Fruit fly (Drosophila melanogaster) whole organism, embryonic: Measurements from ENCODE around the gene ZAP3.

Source experiments
- Asciz ChIP-seq: fragments of 200-800 bp; sonication (Bioruptor generic); optimal IDR thresholded peaks from 2 replicates; lab custom pipeline; 2017; ENCODE audit warnings: missing biosample characterization, mild to moderate bottlenecking, missing genetic modification characterization, missing genetic modification reagents
- B-H2 ChIP-seq: fragments of 200-800 bp; sonication (Bioruptor generic); optimal IDR thresholded peaks from 2 replicates; lab custom pipeline; 2018; ENCODE audit warnings: missing biosample characterization, mild to moderate bottlenecking, missing genetic modification characterization
- Bteb2 ChIP-seq: fragments of 200-800 bp; sonication (Bioruptor generic); optimal IDR thresholded peaks from 2 replicates; lab custom pipeline; 2016; ENCODE audit warnings: missing biosample characterization, missing genetic modification characterization
- CG10543 ChIP-seq: fragments of 200-800 bp; sonication (Bioruptor generic); optimal IDR thresholded peaks from 3 replicates; lab custom pipeline; 2017; ENCODE audit warnings: missing biosample characterization, mild to moderate bottlenecking, missing genetic modification characterization, moderate library complexity
- CG11093 ChIP-seq: fragments of 200-800 bp; sonication (Bioruptor generic); IDR thresholded peaks from 3 replicates; pipeline ENCODE4 v1.3.6; 2022; ENCODE audit warnings: missing biosample characterization, missing genetic modification characterization
- CG11696 ChIP-seq: fragments of 200-800 bp; sonication (Bioruptor generic); IDR thresholded peaks from 2 replicates; pipeline ENCODE4 v1.3.6; 2022; ENCODE audit warnings: missing biosample characterization, missing genetic modification characterization
- CG11723 ChIP-seq: fragments of 200-800 bp; sonication (Bioruptor generic); optimal IDR thresholded peaks from 2 replicates; lab custom pipeline; 2017; ENCODE audit warnings: missing biosample characterization, mild to moderate bottlenecking, missing genetic modification characterization
- CG12071 ChIP-seq: fragments of 200-800 bp; sonication (Bioruptor generic); optimal IDR thresholded peaks from 3 replicates; lab custom pipeline; 2018; ENCODE audit warnings: missing biosample characterization, mild to moderate bottlenecking, missing genetic modification characterization
- CG13296 ChIP-seq: fragments of 200-800 bp; sonication (Bioruptor generic); optimal IDR thresholded peaks from 3 replicates; lab custom pipeline; 2018; ENCODE audit warnings: missing biosample characterization, mild to moderate bottlenecking, missing genetic modification characterization
- CG15514 ChIP-seq: fragments of 200-800 bp; sonication (Bioruptor generic); optimal IDR thresholded peaks from 3 replicates; lab custom pipeline; 2017; ENCODE audit warnings: missing biosample characterization, missing genetic modification characterization, mild to moderate bottlenecking, moderate library complexity, missing genetic modification reagents
- CG1647 ChIP-seq: fragments of 200-800 bp; sonication (Bioruptor generic); optimal IDR thresholded peaks from 3 replicates; lab custom pipeline; 2016; ENCODE audit warnings: missing biosample characterization, missing genetic modification characterization
- CG17186 ChIP-seq: fragments of 200-800 bp; sonication (Bioruptor generic); optimal IDR thresholded peaks from 3 replicates; lab custom pipeline; 2017; ENCODE audit warnings: missing biosample characterization, missing genetic modification reagents, missing genetic modification characterization
- CG17568 ChIP-seq: fragments of 200-800 bp; sonication (Bioruptor generic); optimal IDR thresholded peaks from 2 replicates; lab custom pipeline; 2018; ENCODE audit warnings: missing biosample characterization, mild to moderate bottlenecking, missing genetic modification characterization, moderate library complexity
- CG18262 ChIP-seq: fragments of 200-800 bp; optimal IDR thresholded peaks from 3 replicates; lab custom pipeline; 2019; ENCODE audit warnings: missing biosample characterization, mild to moderate bottlenecking, missing genetic modification characterization, moderate library complexity
- CG2129 ChIP-seq: fragments of 200-800 bp; sonication (Bioruptor generic); IDR thresholded peaks from 2 replicates; pipeline ENCODE4 v1.3.6; 2022; ENCODE audit warnings: missing biosample characterization, missing genetic modification characterization; ENCODE audit not compliant: partially characterized antibody
- CG31388 ChIP-seq: fragments of 200-800 bp; sonication (Bioruptor generic); optimal IDR thresholded peaks from 2 replicates; lab custom pipeline; 2016; ENCODE audit warnings: missing biosample characterization, missing genetic modification characterization
- CG3163 ChIP-seq: fragments of 200-800 bp; sonication (Bioruptor generic); optimal IDR thresholded peaks from 3 replicates; lab custom pipeline; 2016; ENCODE audit warnings: missing biosample characterization, missing genetic modification characterization
- CG32767 ChIP-seq: fragments of 200-800 bp; sonication (Bioruptor generic); IDR thresholded peaks from 2 replicates; pipeline ENCODE4 v1.3.6; 2022; ENCODE audit warnings: missing biosample characterization, missing genetic modification characterization
- CG42726 ChIP-seq: fragments of 200-800 bp; sonication (Bioruptor generic); IDR thresholded peaks from 2 replicates; pipeline ENCODE4 v1.3.6; 2022; ENCODE audit warnings: missing biosample characterization, missing genetic modification characterization; ENCODE audit not compliant: partially characterized antibody
- CG5180 ChIP-seq: fragments of 200-800 bp; sonication (Bioruptor generic); optimal IDR thresholded peaks from 3 replicates; lab custom pipeline; 2017; ENCODE audit warnings: missing biosample characterization, missing genetic modification characterization, mild to moderate bottlenecking, moderate library complexity, missing genetic modification reagents
- CG8281 ChIP-seq: fragments of 200-800 bp; sonication (Bioruptor generic); optimal IDR thresholded peaks from 2 replicates; lab custom pipeline; 2018; ENCODE audit warnings: missing biosample characterization, mild to moderate bottlenecking, missing genetic modification characterization, moderate library complexity
- E2f2 ChIP-seq: fragments of 200-800 bp; sonication (Bioruptor generic); IDR thresholded peaks from 2 replicates; pipeline ENCODE4 v1.3.6; 2022; ENCODE audit warnings: missing biosample characterization, missing genetic modification characterization
- GATAe ChIP-seq: fragments of 200-800 bp; sonication (Bioruptor generic); conservative IDR thresholded peaks from 2 replicates; pipeline ENCODE4 v1.3.6; 2022; ENCODE audit warnings: missing biosample characterization, missing genetic modification characterization
- Gug ChIP-seq: fragments of 200-800 bp; sonication (Bioruptor generic); IDR thresholded peaks from 4 replicates; pipeline ENCODE4 v1.3.6; 2022; ENCODE audit warnings: missing biosample characterization, missing genetic modification characterization
- HHEX ChIP-seq: fragments of 200-800 bp; sonication (Bioruptor generic); optimal IDR thresholded peaks from 3 replicates; lab custom pipeline; 2017; ENCODE audit warnings: missing biosample characterization, mild to moderate bottlenecking, missing genetic modification characterization, missing genetic modification reagents
- HLH4C ChIP-seq: fragments of 200-800 bp; sonication (Bioruptor generic); IDR thresholded peaks from 3 replicates; pipeline ENCODE4 v1.3.6; 2022; ENCODE audit warnings: missing biosample characterization, missing genetic modification characterization; ENCODE audit not compliant: partially characterized antibody
- Hmx ChIP-seq: fragments of 200-800 bp; sonication (Bioruptor generic); optimal IDR thresholded peaks from 2 replicates; lab custom pipeline; 2016; ENCODE audit warnings: missing biosample characterization, missing genetic modification characterization
- Lhr ChIP-seq: fragments of 200-800 bp; sonication (Bioruptor generic); optimal IDR thresholded peaks from 3 replicates; lab custom pipeline; 2017; ENCODE audit warnings: mild to moderate bottlenecking, missing biosample characterization, missing genetic modification reagents, missing genetic modification characterization
- Myb ChIP-seq: fragments of 200-800 bp; sonication (Bioruptor generic); optimal IDR thresholded peaks from 2 replicates; lab custom pipeline; 2016; ENCODE audit warnings: missing biosample characterization, missing genetic modification characterization
- NC2α ChIP-seq: fragments of 200-800 bp; sonication (Bioruptor generic); optimal IDR thresholded peaks from 2 replicates; lab custom pipeline; 2016; ENCODE audit warnings: missing biosample characterization, missing genetic modification characterization
- Xrp1 ChIP-seq: fragments of 200-800 bp; sonication (Bioruptor generic); IDR thresholded peaks from 2 replicates; pipeline ENCODE4 v1.3.6; 2022; ENCODE audit warnings: missing biosample characterization, missing genetic modification characterization
- chm ChIP-seq: fragments of 200-800 bp; sonication (Bioruptor generic); IDR thresholded peaks from 2 replicates; pipeline ENCODE4 v1.3.6; 2022; ENCODE audit warnings: missing biosample characterization, missing genetic modification characterization
- dm ChIP-seq: fragments of 200-800 bp; sonication (Bioruptor generic); optimal IDR thresholded peaks from 3 replicates; lab custom pipeline; 2016; ENCODE audit warnings: missing biosample characterization, missing genetic modification characterization
- en ChIP-seq: fragments of 200-800 bp; sonication (Bioruptor generic); optimal IDR thresholded peaks from 2 replicates; lab custom pipeline; 2016; ENCODE audit warnings: missing biosample characterization, missing genetic modification characterization
- ewg ChIP-seq: fragments of 200-800 bp; sonication (Bioruptor generic); optimal IDR thresholded peaks from 3 replicates; lab custom pipeline; 2017; ENCODE audit warnings: mild to moderate bottlenecking, missing biosample characterization, missing genetic modification reagents, missing genetic modification characterization
- gro ChIP-seq: fragments of 200-800 bp; sonication (Bioruptor generic); optimal IDR thresholded peaks from 2 replicates; lab custom pipeline; 2016; ENCODE audit warnings: missing biosample characterization, missing genetic modification characterization
- insv ChIP-seq, 2 experiments: fragments of 200-800 bp; sonication (Bioruptor generic); optimal IDR thresholded peaks; 3 replicates each; lab custom pipeline; 2016 to 2018; ENCODE audit warnings: missing biosample characterization in 2 of 2, missing genetic modification characterization in 2 of 2
- inv ChIP-seq: fragments of 200-800 bp; sonication (Bioruptor generic); IDR thresholded peaks from 2 replicates; pipeline ENCODE4 v1.3.6; 2022; ENCODE audit warnings: missing biosample characterization, missing genetic modification characterization; ENCODE audit not compliant: partially characterized antibody
- lilli ChIP-seq: fragments of 200-800 bp; sonication (Bioruptor generic); optimal IDR thresholded peaks from 3 replicates; lab custom pipeline; 2016; ENCODE audit warnings: missing biosample characterization, missing genetic modification characterization
- onecut ChIP-seq: fragments of 200-800 bp; sonication (Bioruptor generic); IDR thresholded peaks from 2 replicates; pipeline ENCODE4 v1.3.6; 2022; ENCODE audit warnings: missing biosample characterization, missing genetic modification characterization
- pros ChIP-seq: fragments of 200-800 bp; sonication (Bioruptor generic); optimal IDR thresholded peaks from 3 replicates; lab custom pipeline; 2019; ENCODE audit warnings: missing biosample characterization, mild to moderate bottlenecking, missing genetic modification characterization, moderate library complexity
- rib ChIP-seq: fragments of 200-800 bp; sonication (Bioruptor generic); IDR thresholded peaks from 2 replicates; pipeline ENCODE4 v1.3.6; 2022; ENCODE audit warnings: missing biosample characterization, missing genetic modification characterization
- seq ChIP-seq: fragments of 200-800 bp; sonication (Bioruptor generic); IDR thresholded peaks from 2 replicates; pipeline ENCODE4 v1.3.6; 2022; ENCODE audit warnings: missing biosample characterization, missing genetic modification characterization
- stwl ChIP-seq: fragments of 200-800 bp; sonication (Bioruptor generic); optimal IDR thresholded peaks from 3 replicates; lab custom pipeline; 2018; ENCODE audit warnings: missing biosample characterization, mild to moderate bottlenecking, missing genetic modification characterization, moderate library complexity
- tap ChIP-seq: fragments of 200-800 bp; optimal IDR thresholded peaks from 3 replicates; lab custom pipeline; 2019; ENCODE audit warnings: missing biosample characterization, mild to moderate bottlenecking, missing genetic modification characterization, moderate library complexity
- wdn ChIP-seq: fragments of 200-800 bp; sonication (Bioruptor generic); IDR thresholded peaks from 2 replicates; pipeline ENCODE4 v1.3.6; 2022; ENCODE audit warnings: missing biosample characterization, missing genetic modification characterization
- z ChIP-seq: fragments of 200-800 bp; sonication (Bioruptor generic); IDR thresholded peaks from 3 replicates; pipeline ENCODE4 v1.3.6; 2022; ENCODE audit warnings: missing biosample characterization, missing genetic modification characterization

The ZAP3 gene

DNA sequence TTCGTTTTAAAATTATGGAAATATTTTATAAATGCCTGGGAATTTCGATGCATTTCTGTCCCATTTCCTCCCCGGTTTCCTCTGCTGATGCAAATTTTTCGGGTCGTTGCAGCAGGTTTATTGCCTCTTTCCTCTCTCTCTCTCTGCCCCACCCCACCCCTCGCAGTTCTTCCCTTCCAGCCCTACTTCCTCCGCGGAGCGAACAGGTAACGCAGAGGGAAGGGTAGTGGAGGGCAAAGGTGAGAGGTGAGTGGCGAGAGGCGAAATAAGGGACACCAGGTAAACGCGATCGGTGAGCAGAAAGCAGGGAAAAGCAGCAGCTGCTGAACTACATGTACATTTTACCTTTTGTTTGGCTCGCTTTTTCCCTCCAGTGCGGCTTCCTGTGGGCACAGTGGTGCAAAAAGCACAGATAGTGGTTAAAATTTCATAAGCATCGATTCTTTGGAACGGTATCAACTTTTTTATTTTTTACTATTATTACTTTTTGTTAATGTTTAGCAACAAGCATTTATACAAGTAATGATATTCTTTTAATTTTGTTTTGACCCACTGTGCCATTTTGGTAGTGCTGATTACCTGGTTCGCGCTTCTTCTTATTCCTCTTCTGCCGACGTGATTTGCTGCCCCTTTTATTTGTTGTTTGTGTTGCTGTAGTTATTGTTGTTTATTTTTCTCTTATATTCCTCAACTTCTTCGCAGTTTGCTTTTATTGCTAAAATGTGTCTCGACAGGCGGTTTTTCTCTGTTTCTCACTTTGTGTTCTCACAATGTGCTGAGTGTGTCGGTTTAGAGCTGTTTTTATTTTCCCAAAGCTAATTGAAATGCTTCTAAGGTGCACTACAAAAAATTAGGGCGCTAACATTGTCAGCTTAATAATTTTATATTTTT is 6.0 kb upstream of the ZAP3 start (continued):
- TF ChIP-seq Gug (GFP tag; lab: Robert Waterston, UW) (peak; percentile 34; the same call in 1 of the 4 replicates), chm (GFP tag; lab: Robert Waterston, UW) (peak; percentile 77), insv (GFP tag; optimal IDR thresholded peaks at IDR 0.05; lab: Kevin White, UChicago) (no peak), onecut (GFP tag; lab: Robert Waterston, UW) (peak; percentile 52; the same call in 1 of the 2 replicates), Myb (GFP tag; lab: Kevin White, UChicago) (no peak), HHEX (GFP tag; lab: Kevin White, UChicago) (peak; percentile 39), HLH4C (GFP tag; lab: Robert Waterston, UW) (no peak), NC2α (GFP tag; lab: Kevin White, UChicago) (no peak), en (GFP tag; lab: Kevin White, UChicago) (no peak), pros (GFP tag; lab: Kevin White, UChicago) (peak; percentile 85), CG3163 (GFP tag; lab: Kevin White, UChicago) (peak; percentile 12), Hmx (GFP tag; lab: Kevin White, UChicago) (no peak), CG2129 (GFP tag; lab: Robert Waterston, UW) (no peak), CG42726 (no peak), ewg (GFP tag; lab: Kevin White, UChicago) (peak; percentile 27), CG10543 (GFP tag; lab: Kevin White, UChicago) (no peak), CG18262 (peak; percentile 76), Asciz (GFP tag; lab: Kevin White, UChicago) (peak; percentile 26), CG17568 (GFP tag; lab: Kevin White, UChicago) (no peak), Bteb2 (GFP tag; lab: Kevin White, UChicago) (peak; percentile 28), CG11093 (peak; percentile 55; the same call in 1 of the 3 replicates), CG12071 (GFP tag; lab: Kevin White, UChicago) (no peak), CG8281 (tag; lab: Kevin White, UChicago) (no peak), lilli (GFP tag; lab: Kevin White, UChicago) (peak; percentile 54), CG1647 (GFP tag; lab: Kevin White, UChicago) (no peak), tap (tag; lab: Kevin White, UChicago) (no peak), CG13296 (GFP tag; lab: Kevin White, UChicago) (no peak), wdn (GFP tag; lab: Robert Waterston, UW) (0 out of 2 replicates have a peak, but pooled peaks have one; percentile 4), dm (GFP tag; lab: Kevin White, UChicago) (no peak), CG11723 (GFP tag; lab: Kevin White, UChicago) (peak; percentile 32), CG5180 (GFP tag; lab: Kevin White, UChicago) (no peak), Xrp1 (GFP tag; lab: Robert Waterston, UW) (peak; percentile 90), E2f2 (peak; percentile 49), CG31388 (no peak), seq (GFP tag; lab: Robert Waterston, UW) (peak; percentile 66), CG11696 (GFP tag; lab: Robert Waterston, UW) (peak; percentile 40; the same call in 1 of the 2 replicates), CG15514 (GFP tag; lab: Kevin White, UChicago) (peak; percentile 20), Lhr (GFP tag; lab: Kevin White, UChicago) (peak; percentile 30), inv (GFP tag; lab: Robert Waterston, UW) (no peak), gro (GFP tag; lab: Kevin White, UChicago) (no peak), CG17186 (no peak), CG32767 (GFP tag; lab: Robert Waterston, UW) (peak; percentile 59; the same call in 1 of the 2 replicates), stwl (peak; percentile 8), B-H2 (GFP tag; lab: Kevin White, UChicago) (no peak), GATAe (GFP tag; lab: Robert Waterston, UW) (no peak), z (GFP tag; lab: Robert Waterston, UW) (no peak), rib (GFP tag; lab: Robert Waterston, UW) (no peak)
